Worm (Caenorhabditis elegans): ENCODE data around the gene acr-9.

DNA sequence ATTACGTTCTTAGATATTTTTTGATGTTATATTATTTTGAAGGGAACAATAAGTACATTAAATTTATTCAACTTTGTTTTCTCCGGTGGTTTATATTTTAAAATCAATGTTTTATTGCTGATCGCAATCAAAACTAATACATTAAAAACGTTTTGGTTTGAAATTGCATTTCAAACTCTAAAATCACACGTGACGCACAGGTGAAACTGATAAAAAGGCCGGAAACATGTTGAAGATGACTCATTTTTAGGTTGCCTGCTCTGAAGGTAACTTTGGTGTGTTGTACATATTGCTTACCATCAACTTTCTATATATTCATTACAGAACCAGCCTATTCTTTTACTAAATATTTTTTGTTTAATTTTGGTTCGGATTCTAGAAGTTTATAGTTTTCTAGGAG is 39.0 kb upstream of the acr-9 start:
- TF ChIP-seq hmbx-1 (tag; optimal IDR thresholded peaks at IDR 0.05) (no peak), ceh-36 (tag; optimal IDR thresholded peaks at IDR 0.05) (no peak), hmg-4 (GFP tag; optimal IDR thresholded peaks at IDR 0.05) (no peak), ama-1 (optimal IDR thresholded peaks at IDR 0.05) (no peak), hnd-1 (tag; optimal IDR thresholded peaks at IDR 0.05) (no peak), aly-1 (tag; optimal IDR thresholded peaks at IDR 0.05) (no peak), sea-1 (GFP tag; conservative IDR thresholded peaks at IDR 0.05) (no peak), B0310.2 (tag; optimal IDR thresholded peaks at IDR 0.05) (no peak), scrt-1 (GFP tag; IDR thresholded peaks at IDR 0.05) (no peak), tbx-37 (GFP tag; conservative IDR thresholded peaks at IDR 0.05) (no peak), tra-4 (tag; optimal IDR thresholded peaks at IDR 0.05) (no peak), tbx-11 (GFP tag; IDR thresholded peaks at IDR 0.05) (no peak)

Data from whole organism, early embryonic.